Worm (Caenorhabditis elegans) whole organism, L3 larva: ENCODE data around the gene ZK512.2.

Source experiments
- R02D3.7 ChIP-seq: fragments of 150-350 bp; optimal IDR thresholded peaks from 2 replicates; lab custom pipeline; 2014; ENCODE audit warnings: missing biosample characterization, missing genetic modification characterization
- ZK546.5 ChIP-seq: sonication (generic microtip); optimal IDR thresholded peaks from 2 replicates; lab custom pipeline; 2017; ENCODE audit warnings: missing biosample characterization, missing genetic modification characterization
- aly-2 ChIP-seq: fragments of 150-350 bp; optimal IDR thresholded peaks from 2 replicates; lab custom pipeline; 2014; ENCODE audit warnings: missing biosample characterization, missing genetic modification characterization
- ama-1 ChIP-seq: fragments of 150-350 bp; optimal IDR thresholded peaks from 2 replicates; lab custom pipeline; 2018
- ceh-82 ChIP-seq: fragments of 150-350 bp; optimal IDR thresholded peaks from 2 replicates; lab custom pipeline; 2014; ENCODE audit warnings: missing biosample characterization, missing genetic modification characterization
- ceh-9 ChIP-seq: sonication (generic microtip); optimal IDR thresholded peaks from 2 replicates; lab custom pipeline; 2018; ENCODE audit warnings: missing biosample characterization, missing genetic modification characterization
- daf-12 ChIP-seq: fragments of 150-350 bp; optimal IDR thresholded peaks from 2 replicates; lab custom pipeline; 2014; ENCODE audit warnings: missing biosample characterization, missing genetic modification reagents, missing genetic modification characterization
- egl-27 ChIP-seq: sonication (generic microtip); optimal IDR thresholded peaks from 4 replicates; lab custom pipeline; 2017; ENCODE audit warnings: missing biosample characterization, missing genetic modification reagents, missing genetic modification characterization
- egl-5 ChIP-seq: fragments of 150-350 bp; optimal IDR thresholded peaks from 2 replicates; lab custom pipeline; 2017; ENCODE audit warnings: missing biosample characterization, missing genetic modification reagents, missing genetic modification characterization, inconsistent platforms
- elt-1 ChIP-seq: fragments of 150-350 bp; optimal IDR thresholded peaks from 2 replicates; lab custom pipeline; 2014; ENCODE audit warnings: missing biosample characterization, missing genetic modification characterization
- elt-2 ChIP-seq: sonication (generic microtip); optimal IDR thresholded peaks from 2 replicates; lab custom pipeline; 2016; ENCODE audit warnings: missing genetic modification reagents, mild to moderate bottlenecking, missing genetic modification characterization, missing compliant biosample characterization
- eor-1 ChIP-seq, 2 experiments: fragments of 150-350 bp; optimal IDR thresholded peaks; 2 replicates each; lab custom pipeline; 2014 to 2018; ENCODE audit warnings: missing biosample characterization in 2 of 2, missing genetic modification characterization in 2 of 2
- fkh-2 ChIP-seq: fragments of 150-350 bp; optimal IDR thresholded peaks from 2 replicates; lab custom pipeline; 2014; ENCODE audit warnings: missing biosample characterization, missing genetic modification reagents, missing genetic modification characterization
- fos-1 ChIP-seq: fragments of 150-350 bp; optimal IDR thresholded peaks from 2 replicates; lab custom pipeline; 2014; ENCODE audit warnings: missing biosample characterization, missing genetic modification characterization
- hmg-11 ChIP-seq: sonication (generic microtip); optimal IDR thresholded peaks from 2 replicates; lab custom pipeline; 2016; ENCODE audit warnings: missing genetic modification characterization, missing compliant biosample characterization
- lin-15B ChIP-seq: fragments of 150-350 bp; optimal IDR thresholded peaks from 2 replicates; lab custom pipeline; 2014; ENCODE audit warnings: missing biosample characterization, missing genetic modification characterization
- lin-39 ChIP-seq: fragments of 150-350 bp; optimal IDR thresholded peaks from 2 replicates; lab custom pipeline; 2018; ENCODE audit warnings: missing biosample characterization, missing genetic modification reagents, missing genetic modification characterization
- lsy-12 ChIP-seq: sonication (generic microtip); optimal IDR thresholded peaks from 2 replicates; lab custom pipeline; 2016; ENCODE audit warnings: mild to moderate bottlenecking, missing genetic modification characterization, missing compliant biosample characterization
- mdl-1 ChIP-seq: fragments of 150-350 bp; optimal IDR thresholded peaks from 2 replicates; lab custom pipeline; 2014; ENCODE audit warnings: missing biosample characterization, missing genetic modification characterization
- mml-1 ChIP-seq: fragments of 150-350 bp; sonication (generic microtip); optimal IDR thresholded peaks from 3 replicates; lab custom pipeline; 2014; ENCODE audit warnings: missing biosample characterization, missing genetic modification characterization
- nhr-11 ChIP-seq: fragments of 150-350 bp; optimal IDR thresholded peaks from 2 replicates; lab custom pipeline; 2014; ENCODE audit warnings: missing biosample characterization, missing genetic modification characterization
- nhr-25 ChIP-seq: sonication (generic microtip); optimal IDR thresholded peaks from 2 replicates; lab custom pipeline; 2017; ENCODE audit warnings: missing biosample characterization, missing genetic modification characterization
- nhr-43 ChIP-seq: sonication (generic microtip); optimal IDR thresholded peaks from 2 replicates; lab custom pipeline; 2016; ENCODE audit warnings: mild to moderate bottlenecking, missing genetic modification characterization, missing compliant biosample characterization; ENCODE audit not compliant: poor library complexity, severe bottlenecking
- nhr-77 ChIP-seq: fragments of 150-350 bp; optimal IDR thresholded peaks from 2 replicates; lab custom pipeline; 2014; ENCODE audit warnings: missing biosample characterization, missing genetic modification characterization
- pha-4 ChIP-seq: fragments of 150-350 bp; optimal IDR thresholded peaks from 2 replicates; lab custom pipeline; 2014; ENCODE audit warnings: missing biosample characterization, missing genetic modification reagents, missing genetic modification characterization
- pqm-1 ChIP-seq: fragments of 150-350 bp; optimal IDR thresholded peaks from 2 replicates; lab custom pipeline; 2017; ENCODE audit warnings: missing biosample characterization, missing genetic modification characterization, inconsistent platforms
- sea-2 ChIP-seq: fragments of 150-350 bp; sonication (generic microtip); optimal IDR thresholded peaks from 4 replicates; lab custom pipeline; 2014; ENCODE audit warnings: missing biosample characterization, missing genetic modification reagents, missing genetic modification characterization
- skn-1 ChIP-seq: fragments of 150-350 bp; optimal IDR thresholded peaks from 2 replicates; lab custom pipeline; 2014; ENCODE audit warnings: missing biosample characterization, missing genetic modification characterization
- unc-62 ChIP-seq: fragments of 150-350 bp; sonication (generic microtip); optimal IDR thresholded peaks from 4 replicates; lab custom pipeline; 2014; ENCODE audit warnings: missing biosample characterization, missing genetic modification reagents, missing genetic modification characterization
- ztf-11 ChIP-seq: fragments of 150-350 bp; optimal IDR thresholded peaks from 2 replicates; lab custom pipeline; 2014; ENCODE audit warnings: missing biosample characterization, missing genetic modification characterization
- ztf-4 ChIP-seq: fragments of 150-350 bp; optimal IDR thresholded peaks from 2 replicates; lab custom pipeline; 2014; ENCODE audit warnings: missing biosample characterization, missing genetic modification characterization

The ZK512.2 gene

DNA sequence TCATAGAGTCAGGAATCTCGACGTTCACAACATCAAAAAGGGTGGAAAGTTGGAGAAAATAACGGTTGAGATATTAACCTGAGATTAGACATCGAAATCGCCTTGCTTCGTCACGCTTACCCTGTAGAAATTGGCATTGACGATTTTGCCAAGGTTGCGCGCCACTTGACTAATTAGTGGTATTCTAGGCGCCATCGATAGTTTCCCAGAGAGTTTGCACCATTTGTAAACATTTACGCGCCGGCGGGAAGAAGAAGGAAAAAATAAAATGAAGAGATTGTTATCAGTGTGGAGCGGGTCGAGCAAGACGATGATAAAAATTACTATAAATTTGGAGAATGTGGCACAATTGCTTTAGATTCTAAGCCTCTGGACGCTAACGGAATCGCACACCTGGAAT lies 34.3 kb downstream of the ZK512.2 start:
- TF ChIP-seq elt-2 (peak; percentile 46), pha-4 (no peak), nhr-25 (tag; lab: Kevin White, UChicago) (peak; percentile 17)
- TF ChIP-seq, all 47 proteins: peak for 2

ce11 chrIII:9109726-9110125 lies 34.9 kb downstream of the ZK512.2 start:
- no peak for TF ChIP-seq hmg-11 (tag; lab: Kevin White, UChicago)
- TF ChIP-seq ztf-4 (tag; lab: Kevin White, UChicago) = no peak

DNA sequence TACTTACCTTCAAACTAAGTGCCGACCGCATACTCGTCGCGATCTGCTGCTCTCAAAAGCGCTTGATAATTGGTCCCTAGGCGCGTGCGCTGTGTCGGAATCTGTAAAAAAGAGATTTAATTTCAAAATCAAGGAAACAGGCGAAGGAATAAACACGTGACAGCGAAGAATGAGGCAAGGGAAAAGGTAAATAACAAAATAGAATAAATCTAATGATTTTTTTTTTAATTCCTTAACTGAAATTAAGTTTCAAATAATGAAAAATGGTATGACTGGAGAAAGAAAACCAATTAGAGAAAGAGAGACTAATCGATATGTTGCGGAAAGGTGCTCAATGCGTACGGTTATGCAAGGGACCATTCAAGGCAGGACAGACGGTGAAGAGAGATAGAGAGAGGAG lies 35.4 kb downstream of the ZK512.2 start, which contains the start of gene cya-1:
TSS of gene cya-1 (minus strand) at position 101 of the 400 bp plus-strand sequence.
- no peak for TF ChIP-seq mdl-1 (tag; lab: Kevin White, UChicago)
- TF ChIP-seq eor-1 (tag; optimal IDR thresholded peaks at IDR 0.05; lab: Kevin White, UChicago) = no peak
- no peak for TF ChIP-seq ZK546.5 (tag; lab: Kevin White, UChicago)
- TF ChIP-seq unc-62 = no peak
- TF ChIP-seq fkh-2 (tag; lab: Kevin White, UChicago) = no peak
- TF ChIP-seq R02D3.7 (tag; lab: Kevin White, UChicago) = no peak

ce11 chrIII:9105653-9106052 lies 38.9 kb downstream of the ZK512.2 start:
- TF ChIP-seq R02D3.7 (tag; lab: Kevin White, UChicago) (no peak), eor-1 (tag; optimal IDR thresholded peaks at IDR 0.05; lab: Kevin White, UChicago) (no peak), lin-39 (tag; lab: Kevin White, UChicago) (no peak), ama-1 (no peak), elt-1 (no peak), skn-1 (no peak), egl-27 (no peak), ceh-82 (no peak), aly-2 (tag; lab: Kevin White, UChicago) (no peak), sea-2 (GFP tag; lab: Kevin White, UChicago) (no peak), nhr-77 (tag; lab: Kevin White, UChicago) (no peak), lin-15B (tag; lab: Kevin White, UChicago) (no peak), nhr-43 (tag; lab: Kevin White, UChicago) (no peak), pqm-1 (tag; lab: Kevin White, UChicago) (no peak), fkh-2 (tag; lab: Kevin White, UChicago) (no peak), fos-1 (tag; lab: Kevin White, UChicago) (no peak), egl-5 (tag; lab: Kevin White, UChicago) (no peak), mdl-1 (tag; lab: Kevin White, UChicago) (no peak), pha-4 (no peak), lsy-12 (tag; lab: Kevin White, UChicago) (no peak)

DNA sequence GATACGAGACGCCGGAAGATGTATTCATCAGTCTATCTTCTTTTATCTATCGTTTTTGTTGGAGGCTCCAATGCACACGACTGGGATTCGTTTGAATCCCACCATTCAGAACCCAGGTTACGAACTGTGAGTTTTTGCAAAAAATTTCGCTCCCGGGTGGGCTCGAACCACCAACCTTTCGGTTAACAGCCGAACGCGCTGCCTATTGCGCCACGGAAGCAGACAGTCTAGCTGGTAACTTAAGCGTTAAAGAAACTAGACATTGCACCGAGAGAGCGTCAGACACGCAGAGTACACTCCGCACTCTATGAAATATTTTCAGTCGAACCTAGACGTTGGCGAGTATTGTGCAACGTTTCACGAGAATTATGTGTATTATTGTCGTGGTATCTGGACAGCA lies 40.5 kb downstream of the ZK512.2 start:
- TF ChIP-seq lin-39 (tag; lab: Kevin White, UChicago) = peak; percentile 19
- peak; percentile 26 for TF ChIP-seq pqm-1 (tag; lab: Kevin White, UChicago)
- TF ChIP-seq elt-2 = peak; percentile 34
- TF ChIP-seq ztf-4 (tag; lab: Kevin White, UChicago) = no peak
- no peak for TF ChIP-seq ceh-9 (tag; lab: Kevin White, UChicago)
- TF ChIP-seq nhr-43 (tag; lab: Kevin White, UChicago) = peak; percentile 24
- no peak for TF ChIP-seq daf-12
- no peak for TF ChIP-seq eor-1 (tag; optimal IDR thresholded peaks at IDR 0.05; lab: Kevin White, UChicago)
- TF ChIP-seq nhr-11 (tag; lab: Kevin White, UChicago) = no peak
- TF ChIP-seq lsy-12 (tag; lab: Kevin White, UChicago) = peak; percentile 15
- peak; percentile 17 for TF ChIP-seq skn-1
- TF ChIP-seq unc-62 = no peak
- peak; percentile 30 for TF ChIP-seq ama-1
- TF ChIP-seq nhr-25 (tag; lab: Kevin White, UChicago) = peak; percentile 9

DNA sequence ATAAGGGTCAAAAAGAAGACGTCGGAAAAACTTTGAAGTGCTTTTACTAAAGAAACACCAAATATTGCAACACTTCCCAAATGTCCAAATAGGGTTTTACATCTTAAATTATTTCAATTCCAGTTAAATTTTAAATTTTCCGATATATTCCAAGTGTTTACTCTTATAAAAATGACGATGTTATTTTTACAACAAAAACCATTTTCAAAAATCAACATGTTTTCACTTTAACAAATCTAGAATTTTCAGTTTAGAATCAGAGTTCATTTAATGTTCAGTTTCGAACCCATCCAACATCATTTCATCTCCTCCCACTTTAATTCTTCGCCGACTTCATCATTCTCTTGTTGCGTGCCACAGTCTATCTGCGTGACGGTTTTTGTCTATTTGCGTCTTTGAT lies 41.0 kb downstream of the ZK512.2 start, which contains the start of gene dos-1:
TSS of gene dos-1 (plus strand) at position 301 of the 400 bp plus-strand sequence.
- TF ChIP-seq nhr-77 (tag; lab: Kevin White, UChicago) (no peak), ama-1 (no peak)

ce11 chrIII:9101212-9101611 lies 43.4 kb downstream of the ZK512.2 start, which contains the start of gene ZK507.1:
TSS of gene ZK507.1 (minus strand) at chrIII:9101312.
- TF ChIP-seq mml-1 (tag; lab: Kevin White, UChicago) = no peak
- TF ChIP-seq ztf-11 = no peak
